Worm (Caenorhabditis elegans) whole organism, L1 larva: ENCODE measurements around the gene haly-1.

Source experiments
- C04F5.9 ChIP-seq: sonication (generic microtip); optimal IDR thresholded peaks from 2 replicates; lab custom pipeline; 2016; ENCODE audit warnings: missing genetic modification characterization, missing compliant biosample characterization
- F16B12.6 ChIP-seq: fragments of 150-350 bp; optimal IDR thresholded peaks from 2 replicates; lab custom pipeline; 2014; ENCODE audit warnings: missing biosample characterization, missing genetic modification characterization
- Y116A8C.19 ChIP-seq: sonication (generic microtip); optimal IDR thresholded peaks from 2 replicates; lab custom pipeline; 2016; ENCODE audit warnings: missing compliant biosample characterization, missing genetic modification characterization, borderline replicate concordance
- aly-2 ChIP-seq: fragments of 150-350 bp; optimal IDR thresholded peaks from 2 replicates; lab custom pipeline; 2014; ENCODE audit warnings: missing biosample characterization, missing genetic modification characterization
- blmp-1 ChIP-seq: fragments of 150-350 bp; optimal IDR thresholded peaks from 2 replicates; lab custom pipeline; 2014; ENCODE audit warnings: missing biosample characterization, missing genetic modification characterization
- ceh-63 ChIP-seq: fragments of 200-800 bp; sonication (Bioruptor generic); optimal IDR thresholded peaks from 2 replicates; lab custom pipeline; 2018; ENCODE audit warnings: mild to moderate bottlenecking, missing genetic modification characterization, missing compliant biosample characterization
- ceh-88 ChIP-seq: fragments of 200-800 bp; sonication (Bioruptor generic); IDR thresholded peaks from 2 replicates; pipeline ENCODE4 v1.3.6; 2022; ENCODE audit warnings: missing genetic modification characterization, missing compliant biosample characterization
- ceh-90 ChIP-seq: sonication (generic microtip); optimal IDR thresholded peaks from 2 replicates; lab custom pipeline; 2016; ENCODE audit warnings: missing genetic modification characterization, missing compliant biosample characterization
- ces-1 ChIP-seq: fragments of 150-350 bp; optimal IDR thresholded peaks from 2 replicates; lab custom pipeline; 2014; ENCODE audit warnings: missing biosample characterization, missing genetic modification reagents, missing genetic modification characterization
- dsc-1 ChIP-seq: sonication (generic microtip); optimal IDR thresholded peaks from 2 replicates; lab custom pipeline; 2016; ENCODE audit warnings: mild to moderate bottlenecking, missing genetic modification characterization, missing compliant biosample characterization
- efl-1 ChIP-seq, 4 experiments: fragments of 150-350 bp; optimal IDR thresholded peaks in 3 of 4; peaks in 1 of 4; 1 replicate in 1 of 4; 2 replicates in 3 of 4; lab custom pipeline; 2014; ENCODE audit warnings: missing biosample characterization in 2 of 4, missing genetic modification characterization in 2 of 4, missing genetic modification reagents in 2 of 4
- egl-27 ChIP-seq, 2 experiments: fragments of 150-350 bp in 1 of 2; sonication (generic microtip); optimal IDR thresholded peaks; 3 replicates each; lab custom pipeline; 2017 to 2018; ENCODE audit warnings: missing biosample characterization in 2 of 2, missing genetic modification characterization in 2 of 2, missing genetic modification reagents in 2 of 2
- fkh-10 ChIP-seq: sonication (generic microtip); optimal IDR thresholded peaks from 2 replicates; lab custom pipeline; 2017; ENCODE audit warnings: missing biosample characterization, missing genetic modification reagents, missing genetic modification characterization
- grh-1 ChIP-seq: fragments of 200-800 bp; sonication (Bioruptor generic); IDR thresholded peaks from 2 replicates; pipeline ENCODE4 v1.3.6; 2022; ENCODE audit warnings: missing genetic modification reagents, missing genetic modification characterization, missing compliant biosample characterization
- hlh-4 ChIP-seq: sonication (generic microtip); optimal IDR thresholded peaks from 2 replicates; lab custom pipeline; 2016; ENCODE audit warnings: mild to moderate bottlenecking, missing genetic modification characterization, missing compliant biosample characterization
- hpl-2 ChIP-seq: fragments of 150-350 bp; optimal IDR thresholded peaks from 2 replicates; lab custom pipeline; 2014; ENCODE audit warnings: missing biosample characterization, missing genetic modification reagents, missing genetic modification characterization
- irx-1 ChIP-seq: sonication (generic microtip); optimal IDR thresholded peaks from 2 replicates; lab custom pipeline; 2016; ENCODE audit warnings: missing genetic modification characterization, missing compliant biosample characterization
- jun-1 ChIP-seq: fragments of 150-350 bp; optimal IDR thresholded peaks from 2 replicates; lab custom pipeline; 2014; ENCODE audit warnings: missing biosample characterization, missing genetic modification reagents, missing genetic modification characterization
- lin-39 ChIP-seq: fragments of 150-350 bp; optimal IDR thresholded peaks from 2 replicates; lab custom pipeline; 2014; ENCODE audit warnings: missing biosample characterization, missing genetic modification reagents, missing genetic modification characterization
- lsy-2 ChIP-seq, 2 experiments: fragments of 150-350 bp; optimal IDR thresholded peaks; 2 replicates each; lab custom pipeline; 2014; ENCODE audit warnings: missing biosample characterization in 2 of 2, missing genetic modification characterization in 2 of 2
- mdl-1 ChIP-seq, 2 experiments: fragments of 150-350 bp; optimal IDR thresholded peaks; 2 replicates each; lab custom pipeline; 2014 to 2017; ENCODE audit warnings: missing biosample characterization in 2 of 2, missing genetic modification characterization in 2 of 2, inconsistent platforms in 1 of 2
- mef-2 ChIP-seq: fragments of 150-350 bp; optimal IDR thresholded peaks from 2 replicates; lab custom pipeline; 2014; ENCODE audit warnings: missing biosample characterization, missing genetic modification characterization
- nhr-12 ChIP-seq: sonication (generic microtip); optimal IDR thresholded peaks from 2 replicates; lab custom pipeline; 2017; ENCODE audit warnings: missing biosample characterization, missing genetic modification characterization
- nhr-19 ChIP-seq: fragments of 200-800 bp; sonication (Bioruptor generic); conservative IDR thresholded peaks from 2 replicates; pipeline ENCODE4 v1.3.6; 2022; ENCODE audit warnings: missing genetic modification characterization, missing compliant biosample characterization
- nhr-20 ChIP-seq: sonication (generic microtip); optimal IDR thresholded peaks from 2 replicates; lab custom pipeline; 2016; ENCODE audit warnings: mild to moderate bottlenecking, missing genetic modification characterization, missing compliant biosample characterization
- nhr-71 ChIP-seq: sonication (generic microtip); optimal IDR thresholded peaks from 2 replicates; lab custom pipeline; 2016; ENCODE audit warnings: mild to moderate bottlenecking, missing genetic modification characterization, moderate library complexity, missing compliant biosample characterization
- nhr-90 ChIP-seq: sonication (generic microtip); optimal IDR thresholded peaks from 2 replicates; lab custom pipeline; 2016; ENCODE audit warnings: mild to moderate bottlenecking, missing genetic modification characterization, missing compliant biosample characterization; ENCODE audit not compliant: poor library complexity
- pqm-1 ChIP-seq: sonication (generic microtip); optimal IDR thresholded peaks from 3 replicates; lab custom pipeline; 2017; ENCODE audit warnings: missing biosample characterization, missing genetic modification characterization
- rnt-1 ChIP-seq: sonication (generic microtip); optimal IDR thresholded peaks from 2 replicates; lab custom pipeline; 2016; ENCODE audit warnings: mild to moderate bottlenecking, missing genetic modification characterization, moderate library complexity, missing compliant biosample characterization
- skn-1 ChIP-seq: fragments of 150-350 bp; optimal IDR thresholded peaks from 2 replicates; lab custom pipeline; 2014; ENCODE audit warnings: missing biosample characterization, missing genetic modification characterization
- snu-23 ChIP-seq: sonication (generic microtip); optimal IDR thresholded peaks from 2 replicates; lab custom pipeline; 2016; ENCODE audit warnings: missing genetic modification characterization, missing compliant biosample characterization
- sox-4 ChIP-seq: sonication (generic microtip); optimal IDR thresholded peaks from 2 replicates; lab custom pipeline; 2016; ENCODE audit warnings: missing genetic modification characterization, missing compliant biosample characterization
- sptf-1 ChIP-seq: fragments of 150-350 bp; optimal IDR thresholded peaks from 2 replicates; lab custom pipeline; 2014; ENCODE audit warnings: missing biosample characterization, missing genetic modification characterization
- unc-130 ChIP-seq: fragments of 150-350 bp; optimal IDR thresholded peaks from 2 replicates; lab custom pipeline; 2017; ENCODE audit warnings: missing biosample characterization, missing genetic modification characterization, inconsistent platforms
- unc-98 ChIP-seq: fragments of 200-800 bp; sonication (Bioruptor generic); IDR thresholded peaks from 2 replicates; pipeline ENCODE4 v1.3.6; 2022; ENCODE audit warnings: missing genetic modification characterization, missing compliant biosample characterization
- zip-4 ChIP-seq: fragments of 200-800 bp; sonication (Bioruptor generic); optimal IDR thresholded peaks from 2 replicates; lab custom pipeline; 2018; ENCODE audit warnings: mild to moderate bottlenecking, missing genetic modification characterization, moderate library complexity, missing compliant biosample characterization
- ztf-11 ChIP-seq, 2 experiments: sonication (generic microtip); optimal IDR thresholded peaks; 2 replicates each; lab custom pipeline; 2016 to 2017; ENCODE audit warnings: missing genetic modification characterization in 2 of 2, missing biosample characterization in 1 of 2, missing compliant biosample characterization in 1 of 2
- ztf-4 ChIP-seq: fragments of 150-350 bp; optimal IDR thresholded peaks from 2 replicates; lab custom pipeline; 2014; ENCODE audit warnings: missing biosample characterization, missing genetic modification characterization

The haly-1 gene

DNA sequence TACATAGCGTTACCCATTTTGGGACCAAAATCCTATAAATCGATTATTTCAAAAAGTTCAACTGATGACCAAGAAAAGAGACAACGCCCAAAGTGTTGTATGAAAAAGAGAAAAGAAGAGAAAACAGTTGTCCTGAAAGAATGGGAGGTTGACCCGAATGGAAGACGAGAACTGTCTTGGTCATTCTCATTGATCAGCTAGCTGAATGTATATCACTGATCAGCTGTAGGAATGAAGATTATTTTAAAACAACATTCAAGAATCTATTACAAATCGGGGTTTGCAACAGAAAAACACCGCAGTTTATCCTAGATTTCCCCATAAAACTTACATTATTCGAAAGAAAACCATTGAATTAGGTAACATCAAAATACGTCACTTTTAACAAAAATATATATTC is 5.9 kb downstream of the haly-1 start, which contains the start of gene F47B10.5:
F47B10.5 (minus strand) TSS at position 101 of the 400 bp plus-strand sequence.
- peak; percentile 69 for TF ChIP-seq blmp-1 (tag; lab: Kevin White, UChicago)
- TF ChIP-seq lin-39 (tag; lab: Kevin White, UChicago): no peak

- TF ChIP-seq mdl-1 (tag; optimal IDR thresholded peaks at IDR 0.05; lab: Kevin White, UChicago) (no peak), dsc-1 (no peak)
These were observed 8.2 kb downstream of the haly-1 start, which contains the start of gene F47B10.6 for ce11 chrX:10888201-10888600. F47B10.6 (plus strand) TSS chrX:10888501.

- TF ChIP-seq ztf-4 (tag; lab: Kevin White, UChicago): no peak
- no peak for TF ChIP-seq snu-23 (GFP tag; lab: Kevin White, UChicago)
- no peak for TF ChIP-seq nhr-19 (GFP tag; lab: Robert Waterston, UW)
- TF ChIP-seq lin-39 (tag; lab: Kevin White, UChicago): no peak
- no peak for TF ChIP-seq rnt-1 (tag; lab: Kevin White, UChicago)
- no peak for TF ChIP-seq aly-2 (tag; lab: Kevin White, UChicago)
- no peak for TF ChIP-seq hlh-4
- TF ChIP-seq nhr-12 (tag; lab: Kevin White, UChicago): no peak
- TF ChIP-seq pqm-1 (tag; lab: Kevin White, UChicago): no peak
- no peak for TF ChIP-seq grh-1 (GFP tag; lab: Robert Waterston, UW)
- no peak for TF ChIP-seq jun-1 (tag; lab: Kevin White, UChicago)
- no peak for TF ChIP-seq ceh-88 (GFP tag; lab: Robert Waterston, UW)
- no peak for TF ChIP-seq ceh-63
- TF ChIP-seq, all 84 proteins: peak for 0
These were observed 10.5 kb downstream of the haly-1 start, which contains the start of gene T21E8.5 for ce11 chrX:10885872-10886271. T21E8.5 (plus strand) TSS chrX:10886172.

DNA sequence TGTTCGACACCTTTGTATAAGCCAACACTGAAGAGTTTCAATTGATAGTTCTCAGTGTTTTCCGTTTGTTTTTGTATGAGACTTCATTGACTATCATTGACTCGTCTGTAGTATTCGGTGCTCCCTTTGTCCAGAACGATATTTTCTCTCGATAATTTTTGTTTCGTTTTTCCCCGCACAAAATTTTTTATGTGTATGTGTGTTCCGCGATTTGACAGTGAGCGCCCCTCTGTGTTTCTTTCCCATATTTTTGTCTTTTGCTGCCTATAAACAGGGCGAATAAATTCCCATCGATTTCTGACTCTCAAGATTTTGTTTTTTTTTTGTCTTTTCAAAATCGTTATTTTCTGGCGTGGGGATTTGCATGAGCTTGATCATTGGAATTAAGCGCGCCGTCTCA is 13.2 kb downstream of the haly-1 start, which contains the start of gene T21E8.7:
T21E8.7 (plus strand) TSS at position 301 of the 400 bp plus-strand sequence.
- TF ChIP-seq unc-98 (GFP tag; lab: Robert Waterston, UW) (no peak), nhr-71 (tag; lab: Kevin White, UChicago) (no peak), unc-130 (tag; lab: Kevin White, UChicago) (no peak), mef-2 (tag; lab: Kevin White, UChicago) (no peak), skn-1 (tag; lab: Kevin White, UChicago) (no peak), grh-1 (GFP tag; lab: Robert Waterston, UW) (no peak), hpl-2 (no peak), Y116A8C.19 (tag; lab: Kevin White, UChicago) (no peak), F16B12.6 (tag; lab: Kevin White, UChicago) (no peak), lsy-2 (tag; optimal IDR thresholded peaks at IDR 0.05; lab: Kevin White, UChicago) (no peak), fkh-10 (GFP tag; lab: Kevin White, UChicago) (no peak), C04F5.9 (no peak)

DNA sequence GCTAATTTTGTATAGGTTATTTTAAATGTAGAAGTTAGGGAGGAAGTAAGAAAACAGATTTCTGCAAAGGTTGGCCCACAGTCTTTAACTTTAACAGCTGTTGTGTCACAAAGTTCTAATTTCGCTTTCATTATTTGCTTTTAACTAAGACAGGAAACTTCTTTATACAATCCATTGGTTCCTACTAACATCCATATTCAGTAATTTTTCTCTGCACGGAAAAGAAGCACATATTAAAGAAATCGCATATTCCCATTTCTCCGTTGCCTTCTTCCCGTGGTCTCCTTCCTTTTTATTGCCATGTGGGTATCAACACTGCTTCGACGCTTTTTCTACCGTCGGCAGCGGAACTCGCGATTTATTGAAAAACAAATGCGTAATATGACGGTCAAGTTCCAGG is 14.4 kb downstream of the haly-1 start, which contains the start of gene T21E8.6:
T21E8.6 (plus strand) TSS at position 301 of the 400 bp plus-strand sequence.
- no peak for TF ChIP-seq sptf-1
- TF ChIP-seq zip-4 (GFP tag; lab: Kevin White, UChicago): no peak
- TF ChIP-seq skn-1 (tag; lab: Kevin White, UChicago): no peak
- no peak for TF ChIP-seq ztf-11 (tag; optimal IDR thresholded peaks at IDR 0.05; lab: Kevin White, UChicago)
- TF ChIP-seq nhr-90: no peak
- no peak for TF ChIP-seq efl-1 (optimal IDR thresholded peaks at IDR 0.05; lab: Kevin White, UChicago)
- TF ChIP-seq efl-1 (GFP tag; optimal IDR thresholded peaks at IDR 0.05 in 1 of 2; lab: Kevin White, UChicago): no peak
- no peak for TF ChIP-seq nhr-19 (GFP tag; lab: Robert Waterston, UW)
- TF ChIP-seq irx-1 (tag; lab: Kevin White, UChicago): no peak
- no peak for TF ChIP-seq dsc-1
- no peak for TF ChIP-seq ces-1 (GFP tag; lab: Kevin White, UChicago)
- no peak for TF ChIP-seq ceh-90 (tag; lab: Kevin White, UChicago)
- no peak for TF ChIP-seq nhr-20 (tag; lab: Kevin White, UChicago)
- TF ChIP-seq egl-27 (tag; optimal IDR thresholded peaks at IDR 0.05; lab: Kevin White, UChicago): no peak
- no peak for TF ChIP-seq sox-4 (tag; lab: Kevin White, UChicago)
- TF ChIP-seq, all 84 proteins: peak for 0
